Worm (Caenorhabditis elegans) whole organism, mixed stage, embryonic: ENCODE results near the gene fbxa-108.

Experiments
- drap-1 ChIP-seq: fragments of 200-800 bp; sonication (Bioruptor generic); optimal IDR thresholded peaks from 3 replicates; lab custom pipeline; 2018; ENCODE audit warnings: mild to moderate bottlenecking, missing genetic modification characterization, missing compliant biosample characterization
- elt-3 ChIP-seq: fragments of 150-350 bp; optimal IDR thresholded peaks from 2 replicates; lab custom pipeline; 2014; ENCODE audit warnings: missing biosample characterization, missing genetic modification characterization
- ham-2 ChIP-seq: fragments of 200-800 bp; sonication (Bioruptor generic); optimal IDR thresholded peaks from 2 replicates; lab custom pipeline; 2018; ENCODE audit warnings: mild to moderate bottlenecking, missing genetic modification characterization, missing compliant biosample characterization
- mab-5 ChIP-seq: fragments of 150-350 bp; optimal IDR thresholded peaks from 2 replicates; lab custom pipeline; 2014; ENCODE audit warnings: missing biosample characterization, missing genetic modification characterization
- mep-1 ChIP-seq: fragments of 150-350 bp; optimal IDR thresholded peaks from 2 replicates; lab custom pipeline; 2017; ENCODE audit warnings: missing biosample characterization, missing genetic modification reagents, missing genetic modification characterization, inconsistent platforms
- nhr-237 ChIP-seq: fragments of 150-350 bp; optimal IDR thresholded peaks from 2 replicates; lab custom pipeline; 2014; ENCODE audit warnings: missing biosample characterization, missing genetic modification characterization
- nhr-76 ChIP-seq: sonication (generic microtip); optimal IDR thresholded peaks from 2 replicates; lab custom pipeline; 2017; ENCODE audit warnings: missing biosample characterization, missing genetic modification characterization
- pha-4 ChIP-seq: fragments of 150-350 bp; optimal IDR thresholded peaks from 2 replicates; lab custom pipeline; 2018; ENCODE audit warnings: missing biosample characterization, missing genetic modification reagents, missing genetic modification characterization
- sem-2 ChIP-seq: fragments of 200-800 bp; sonication (Bioruptor generic); optimal IDR thresholded peaks from 2 replicates; lab custom pipeline; 2018; ENCODE audit warnings: mild to moderate bottlenecking, missing genetic modification characterization, missing compliant biosample characterization
- snpc-4 ChIP-seq: fragments of 150-350 bp; optimal IDR thresholded peaks from 2 replicates; lab custom pipeline; 2014; ENCODE audit warnings: missing biosample characterization, missing genetic modification characterization
- sptf-1 ChIP-seq: sonication (generic microtip); optimal IDR thresholded peaks from 2 replicates; lab custom pipeline; 2017; ENCODE audit warnings: mild to moderate bottlenecking, missing genetic modification characterization, moderate library complexity, missing compliant biosample characterization
- unc-39 ChIP-seq: fragments of 150-350 bp; optimal IDR thresholded peaks from 2 replicates; lab custom pipeline; 2014; ENCODE audit warnings: missing biosample characterization, missing genetic modification characterization
- ztf-11 ChIP-seq: fragments of 150-350 bp; optimal IDR thresholded peaks from 2 replicates; lab custom pipeline; 2014; ENCODE audit warnings: missing biosample characterization, missing genetic modification characterization

DNA sequence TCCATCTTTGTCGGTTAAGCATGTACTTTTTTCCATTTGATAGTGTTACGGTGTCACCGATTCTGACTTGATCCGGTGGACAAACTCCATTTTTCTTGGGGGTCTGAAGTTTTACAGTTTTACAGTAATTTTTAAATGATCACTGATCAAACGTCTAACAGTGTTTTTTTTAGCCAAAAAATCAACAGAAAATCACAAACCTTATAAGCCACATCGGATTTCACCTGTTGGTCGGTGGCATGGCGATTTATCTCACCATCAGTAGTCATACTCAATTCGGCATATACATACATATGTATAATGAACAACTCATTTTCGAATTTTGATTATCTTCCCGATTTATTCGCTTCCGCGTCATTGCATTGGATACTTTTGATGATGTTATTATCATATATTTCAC, 51.4 kb downstream of the fbxa-108 start, which contains the start of gene srz-91:
- TF ChIP-seq drap-1 (GFP tag; lab: Kevin White, UChicago), result no peak
- no peak for TF ChIP-seq nhr-237 (tag; lab: Kevin White, UChicago)
- TF ChIP-seq elt-3 (tag; lab: Kevin White, UChicago), result no peak
- TF ChIP-seq pha-4 (tag; lab: Kevin White, UChicago), result no peak
- TF ChIP-seq nhr-76 (tag; lab: Kevin White, UChicago), result no peak
- no peak for TF ChIP-seq unc-39 (tag; lab: Kevin White, UChicago)
- no peak for TF ChIP-seq mep-1 (tag; lab: Kevin White, UChicago)
- TF ChIP-seq ham-2 (GFP tag; lab: Kevin White, UChicago), result no peak
- no peak for TF ChIP-seq snpc-4 (tag; lab: Kevin White, UChicago)
- no peak for TF ChIP-seq sptf-1
- no peak for TF ChIP-seq mab-5 (tag; lab: Kevin White, UChicago)
- TF ChIP-seq ztf-11, result no peak
- TF ChIP-seq sem-2, result no peak
